Fruit fly (Drosophila melanogaster): ENCODE results near the gene Frl.

Frl gene

DNA sequence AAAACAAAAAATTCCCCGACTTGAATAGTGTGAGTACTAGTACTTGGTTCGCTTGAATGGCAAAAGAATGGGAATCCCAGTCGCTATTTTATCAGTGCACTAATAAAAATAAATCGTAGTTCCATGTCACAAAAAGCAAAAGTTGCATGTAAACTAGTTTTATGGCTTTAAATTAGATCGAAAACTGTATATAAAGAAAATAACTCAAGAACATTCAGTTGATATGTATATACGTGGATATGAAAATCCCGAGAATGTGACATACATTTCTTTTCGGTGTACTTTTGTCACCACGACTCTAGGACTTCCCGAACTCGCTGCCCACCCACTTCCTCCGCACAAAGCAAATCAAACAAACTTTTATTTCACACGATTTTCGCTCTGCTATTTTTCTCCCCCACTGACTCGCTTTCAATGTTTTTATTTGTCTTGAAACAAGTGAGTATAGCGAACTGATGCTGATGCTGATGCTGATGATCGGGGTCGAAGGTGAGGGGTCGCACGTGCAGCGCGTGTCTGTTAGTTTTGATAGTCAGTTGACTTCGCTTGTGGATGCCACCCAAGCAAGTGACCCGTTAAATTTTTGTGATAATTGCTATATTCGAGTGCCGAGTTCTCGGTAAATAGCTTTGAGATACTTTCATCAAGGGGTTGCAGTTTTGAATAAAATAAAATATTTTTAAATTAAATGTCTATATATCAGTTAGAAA, 48.6 kb downstream of the Frl start (continued):
- peak; percentile 20; the same call in 1 of the 2 replicates for TF ChIP-seq ttk (GFP tag; IDR thresholded peaks at IDR 0.05)
- TF ChIP-seq CG4328 (GFP tag; optimal IDR thresholded peaks at IDR 0.05), result no peak
- TF ChIP-seq PHDP (tag; optimal IDR thresholded peaks at IDR 0.05), result peak; percentile 32
- TF ChIP-seq CG33557 (GFP tag; optimal IDR thresholded peaks at IDR 0.05), result no peak
- peak; percentile 6 for TF ChIP-seq CG30403 (GFP tag; optimal IDR thresholded peaks at IDR 0.05)
- no peak for TF ChIP-seq CG11504 (tag; optimal IDR thresholded peaks at IDR 0.05)
- no peak for TF ChIP-seq dati (GFP tag; IDR thresholded peaks at IDR 0.05)
- peak; percentile 73 for TF ChIP-seq Ets65A (GFP tag)
- no peak for TF ChIP-seq usp (GFP tag; optimal IDR thresholded peaks at IDR 0.05)
- TF ChIP-seq Awh (GFP tag; IDR thresholded peaks at IDR 0.05), result no peak
- TF ChIP-seq repo (GFP tag; optimal IDR thresholded peaks at IDR 0.05), result no peak
- no peak for TF ChIP-seq CG1603 (tag; optimal IDR thresholded peaks at IDR 0.05)
- TF ChIP-seq zfh1 (GFP tag; IDR thresholded peaks at IDR 0.05), result 0 out of 3 replicates have a peak, but pooled peaks have one; percentile 47
- no peak for TF ChIP-seq disco-r (GFP tag; optimal IDR thresholded peaks at IDR 0.05)
- TF ChIP-seq CG15269 (tag; optimal IDR thresholded peaks at IDR 0.05), result no peak
- TF ChIP-seq CG11093 (GFP tag; IDR thresholded peaks at IDR 0.05), result no peak
- TF ChIP-seq oc (tag; optimal IDR thresholded peaks at IDR 0.05), result no peak
- no peak for TF ChIP-seq hb (GFP tag; IDR thresholded peaks at IDR 0.05; ENCODE audit: partially characterized antibody)
- TF ChIP-seq twi (tag; optimal IDR thresholded peaks at IDR 0.05), result no peak
- TF ChIP-seq Max (GFP tag; optimal IDR thresholded peaks at IDR 0.05), result no peak
- TF ChIP-seq kni (GFP tag; optimal IDR thresholded peaks at IDR 0.05), result no peak
- no peak for TF ChIP-seq eyg (GFP tag; optimal IDR thresholded peaks at IDR 0.05)
- peak; percentile 22 for TF ChIP-seq CG12391 (tag; optimal IDR thresholded peaks at IDR 0.05)
- TF ChIP-seq Fer2 (tag; optimal IDR thresholded peaks at IDR 0.05), result no peak
- TF ChIP-seq Dll (GFP tag; IDR thresholded peaks at IDR 0.05; ENCODE audit: partially characterized antibody), result no peak
- TF ChIP-seq CG17328 (GFP tag; IDR thresholded peaks at IDR 0.05), result peak; percentile 47; the same call in 1 of the 2 replicates
- no peak for TF ChIP-seq Oaz (GFP tag; IDR thresholded peaks at IDR 0.05)
- no peak for TF ChIP-seq yki (optimal IDR thresholded peaks at IDR 0.05)
- no peak for TF ChIP-seq luna (GFP tag; optimal IDR thresholded peaks at IDR 0.05)
- peak; percentile 46 for TF ChIP-seq dmrt11E (tag; optimal IDR thresholded peaks at IDR 0.05)
- TF ChIP-seq CG4820 (GFP tag; optimal IDR thresholded peaks at IDR 0.05), result peak; percentile 23
- peak; percentile 30 for TF ChIP-seq Oli (tag; optimal IDR thresholded peaks at IDR 0.05)
- TF ChIP-seq YL-1 (GFP tag; optimal IDR thresholded peaks at IDR 0.05), result no peak
- TF ChIP-seq zf30C (GFP tag; optimal IDR thresholded peaks at IDR 0.05), result no peak
- TF ChIP-seq gro (GFP tag; optimal IDR thresholded peaks at IDR 0.05), result no peak
- peak; percentile 17 for TF ChIP-seq CG12219 (GFP tag; optimal IDR thresholded peaks at IDR 0.05)
- TF ChIP-seq klu (GFP tag; IDR thresholded peaks at IDR 0.05), result no peak
- 0 out of 2 replicates have a peak, but pooled peaks have one; percentile 7 for TF ChIP-seq CG6689 (GFP tag; IDR thresholded peaks at IDR 0.05)
- no peak for TF ChIP-seq CG5953 (GFP tag; IDR thresholded peaks at IDR 0.05)
- TF ChIP-seq E2f1 (GFP tag; IDR thresholded peaks at IDR 0.05), result no peak
- no peak for TF ChIP-seq ham (GFP tag; IDR thresholded peaks at IDR 0.05)
- TF ChIP-seq CHES-1-like (GFP tag; optimal IDR thresholded peaks at IDR 0.05), result no peak
- no peak for TF ChIP-seq Opbp (GFP tag; IDR thresholded peaks at IDR 0.05; ENCODE audit: partially characterized antibody)
- TF ChIP-seq Dek (tag; optimal IDR thresholded peaks at IDR 0.05), result no peak
- no peak for TF ChIP-seq emc (GFP tag; optimal IDR thresholded peaks at IDR 0.05)
- peak; percentile 34 for TF ChIP-seq az2 (GFP tag; optimal IDR thresholded peaks at IDR 0.05)
- TF ChIP-seq ci (GFP tag; IDR thresholded peaks at IDR 0.05), result peak; percentile 48; the same call in 1 of the 3 replicates
- TF ChIP-seq CG8359 (GFP tag; optimal IDR thresholded peaks at IDR 0.05; ENCODE audit: borderline replicate concordance), result no peak
- TF ChIP-seq ken (GFP tag; IDR thresholded peaks at IDR 0.05), result no peak
- TF ChIP-seq NfI (GFP tag; optimal IDR thresholded peaks at IDR 0.05), result no peak
- TF ChIP-seq fu2 (GFP tag; optimal IDR thresholded peaks at IDR 0.05), result no peak
